Worm (Caenorhabditis elegans): Measurements from ENCODE around the gene epic-1.

Gene epic-1

ce11 chrIV:17441260-17441659 lies 30.5 kb downstream of the epic-1 start:
- TF ChIP-seq lin-35 (GFP tag; optimal IDR thresholded peaks at IDR 0.05), result no peak
- TF ChIP-seq hrde-1 (tag; optimal IDR thresholded peaks at IDR 0.05; ENCODE audit: borderline replicate concordance), result no peak
- no peak for TF ChIP-seq mxl-1 (tag; optimal IDR thresholded peaks at IDR 0.05)

- TF ChIP-seq him-1 (tag; optimal IDR thresholded peaks at IDR 0.05), result no peak
- no peak for TF ChIP-seq F33H1.4 (GFP tag; IDR thresholded peaks at IDR 0.05)
- TF ChIP-seq tbx-9 (tag; optimal IDR thresholded peaks at IDR 0.05; ENCODE audit: borderline replicate concordance), result no peak
- peak; percentile 52 for TF ChIP-seq nhr-80 (tag; optimal IDR thresholded peaks at IDR 0.05)
- no peak for TF ChIP-seq mxl-1 (tag; optimal IDR thresholded peaks at IDR 0.05)
- no peak for TF ChIP-seq F39B2.1 (GFP tag; IDR thresholded peaks at IDR 0.05)
Measured at ce11 chrIV:17440417-17440816, 31.3 kb downstream of the epic-1 start, which contains the start of gene F08A7.1. Gene F08A7.1, plus strand, starts transcription at chrIV:17440607.

DNA sequence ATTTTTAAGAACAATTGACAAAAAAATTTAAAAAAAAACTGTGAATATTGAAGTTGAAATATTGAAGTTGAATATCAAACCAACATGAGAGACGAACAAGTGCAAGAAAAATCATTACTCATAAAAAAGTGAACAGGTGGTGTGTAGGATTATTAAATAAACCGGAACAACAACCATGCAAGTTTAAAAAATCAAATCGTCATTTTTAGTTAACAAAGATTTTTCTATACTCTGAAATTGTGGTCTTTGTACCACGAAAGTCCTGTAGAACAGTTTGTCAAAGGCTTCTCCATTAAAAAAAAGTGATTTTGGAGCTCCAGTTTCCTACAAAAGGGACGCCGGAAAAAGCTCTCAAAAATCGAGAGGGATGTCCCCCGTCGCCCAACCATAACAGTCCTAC lies 31.7 kb downstream of the epic-1 start, which contains the start of gene C06A12.19:
Gene C06A12.19, minus strand, starts transcription at position 101 of the 400 bp plus-strand sequence.
- TF ChIP-seq nfyb-1 (GFP tag; IDR thresholded peaks at IDR 0.05) (no peak), ekl-4 (GFP tag; IDR thresholded peaks at IDR 0.05) (no peak), ceh-58 (GFP tag; IDR thresholded peaks at IDR 0.05) (no peak), F39B2.1 (GFP tag; IDR thresholded peaks at IDR 0.05) (no peak), ets-4 (GFP tag; optimal IDR thresholded peaks at IDR 0.05) (no peak), aptf-3 (GFP tag; IDR thresholded peaks at IDR 0.05) (no peak), ceh-79 (tag; optimal IDR thresholded peaks at IDR 0.05) (no peak), somi-1 (GFP tag; optimal IDR thresholded peaks at IDR 0.05) (no peak), unc-62 (GFP tag; optimal IDR thresholded peaks at IDR 0.05) (no peak), tlf-1 (GFP tag; optimal IDR thresholded peaks at IDR 0.05) (no peak), madf-10 (tag; optimal IDR thresholded peaks at IDR 0.05) (no peak), B0336.3 (GFP tag; IDR thresholded peaks at IDR 0.05) (no peak), ztf-28 (GFP tag; IDR thresholded peaks at IDR 0.05) (no peak), ama-1 (optimal IDR thresholded peaks at IDR 0.05) (no peak), ama-1 (GFP tag; optimal IDR thresholded peaks at IDR 0.05) (no peak), F55B11.4 (tag; optimal IDR thresholded peaks at IDR 0.05; ENCODE audit: borderline replicate concordance, insufficient read depth) (no peak), mel-28 (tag; optimal IDR thresholded peaks at IDR 0.05; ENCODE audit: borderline replicate concordance) (no peak), ceh-100 (GFP tag; IDR thresholded peaks at IDR 0.05) (no peak)

- TF ChIP-seq hmg-1.2 (GFP tag; IDR thresholded peaks at IDR 0.05) (no peak), snpc-1.3 (tag; optimal IDR thresholded peaks at IDR 0.05; ENCODE audit: insufficient read depth) (no peak), F33H1.4 (GFP tag; IDR thresholded peaks at IDR 0.05) (no peak), nfya-2 (GFP tag; IDR thresholded peaks at IDR 0.05) (no peak), let-607 (tag; optimal IDR thresholded peaks at IDR 0.05) (no peak), nhr-27 (tag; optimal IDR thresholded peaks at IDR 0.05) (no peak), rpc-1 (optimal IDR thresholded peaks at IDR 0.05) (no peak), rpc-1 (tag; optimal IDR thresholded peaks at IDR 0.05) (no peak), nhr-80 (tag; optimal IDR thresholded peaks at IDR 0.05) (no peak), ztf-6 (GFP tag; IDR thresholded peaks at IDR 0.05) (no peak), zfh-2 (GFP tag; conservative IDR thresholded peaks at IDR 0.05) (no peak), F49E8.2 (tag; optimal IDR thresholded peaks at IDR 0.05; ENCODE audit: insufficient read depth) (no peak), ceh-40 (GFP tag; IDR thresholded peaks at IDR 0.05) (no peak), lin-35 (GFP tag; optimal IDR thresholded peaks at IDR 0.05) (no peak)
Measured at ce11 chrIV:17437038-17437437, 34.7 kb downstream of the epic-1 start, which contains the start of gene C06A12.8. Gene C06A12.8, plus strand, starts transcription at chrIV:17437338.
